Worm (Caenorhabditis elegans) whole organism, L3 larva: ENCODE measurements around the gene K08F9.1.

Experiments used
- R02D3.7 ChIP-seq: fragments of 150-350 bp; optimal IDR thresholded peaks from 2 replicates; lab custom pipeline; 2014; ENCODE audit warnings: missing biosample characterization, missing genetic modification characterization
- aly-2 ChIP-seq: fragments of 150-350 bp; optimal IDR thresholded peaks from 2 replicates; lab custom pipeline; 2014; ENCODE audit warnings: missing biosample characterization, missing genetic modification characterization
- ama-1 ChIP-seq: fragments of 150-350 bp; optimal IDR thresholded peaks from 2 replicates; lab custom pipeline; 2018
- ceh-16 ChIP-seq: sonication (generic microtip); optimal IDR thresholded peaks from 2 replicates; lab custom pipeline; 2017; ENCODE audit warnings: missing biosample characterization, missing genetic modification characterization
- ceh-82 ChIP-seq: fragments of 150-350 bp; optimal IDR thresholded peaks from 2 replicates; lab custom pipeline; 2014; ENCODE audit warnings: missing biosample characterization, missing genetic modification characterization
- ceh-9 ChIP-seq: sonication (generic microtip); optimal IDR thresholded peaks from 2 replicates; lab custom pipeline; 2018; ENCODE audit warnings: missing biosample characterization, missing genetic modification characterization
- daf-12 ChIP-seq: fragments of 150-350 bp; optimal IDR thresholded peaks from 2 replicates; lab custom pipeline; 2014; ENCODE audit warnings: missing biosample characterization, missing genetic modification reagents, missing genetic modification characterization
- egl-27 ChIP-seq: sonication (generic microtip); optimal IDR thresholded peaks from 4 replicates; lab custom pipeline; 2017; ENCODE audit warnings: missing biosample characterization, missing genetic modification reagents, missing genetic modification characterization
- egl-5 ChIP-seq: fragments of 150-350 bp; optimal IDR thresholded peaks from 2 replicates; lab custom pipeline; 2017; ENCODE audit warnings: missing biosample characterization, missing genetic modification reagents, missing genetic modification characterization, inconsistent platforms
- elt-1 ChIP-seq: fragments of 150-350 bp; optimal IDR thresholded peaks from 2 replicates; lab custom pipeline; 2014; ENCODE audit warnings: missing biosample characterization, missing genetic modification characterization
- elt-2 ChIP-seq: sonication (generic microtip); optimal IDR thresholded peaks from 2 replicates; lab custom pipeline; 2016; ENCODE audit warnings: missing genetic modification reagents, mild to moderate bottlenecking, missing genetic modification characterization, missing compliant biosample characterization
- eor-1 ChIP-seq, 2 experiments: fragments of 150-350 bp; optimal IDR thresholded peaks; 2 replicates each; lab custom pipeline; 2014 to 2018; ENCODE audit warnings: missing biosample characterization in 2 of 2, missing genetic modification characterization in 2 of 2
- fkh-10 ChIP-seq: sonication (generic microtip); optimal IDR thresholded peaks from 2 replicates; lab custom pipeline; 2017; ENCODE audit warnings: missing biosample characterization, missing genetic modification reagents, missing genetic modification characterization
- fos-1 ChIP-seq: fragments of 150-350 bp; optimal IDR thresholded peaks from 2 replicates; lab custom pipeline; 2014; ENCODE audit warnings: missing biosample characterization, missing genetic modification characterization
- lin-39 ChIP-seq: fragments of 150-350 bp; optimal IDR thresholded peaks from 2 replicates; lab custom pipeline; 2018; ENCODE audit warnings: missing biosample characterization, missing genetic modification reagents, missing genetic modification characterization
- nfya-1 ChIP-seq: sonication (generic microtip); optimal IDR thresholded peaks from 2 replicates; lab custom pipeline; 2017; ENCODE audit warnings: missing genetic modification characterization, mild to moderate bottlenecking, missing compliant biosample characterization, antibody characterized with exemption, moderate library complexity; ENCODE audit not compliant: insufficient read depth
- nhr-11 ChIP-seq: fragments of 150-350 bp; optimal IDR thresholded peaks from 2 replicates; lab custom pipeline; 2014; ENCODE audit warnings: missing biosample characterization, missing genetic modification characterization
- nhr-23 ChIP-seq: fragments of 150-350 bp; optimal IDR thresholded peaks from 2 replicates; lab custom pipeline; 2014; ENCODE audit warnings: missing biosample characterization, missing genetic modification reagents, missing genetic modification characterization
- nhr-237 ChIP-seq: fragments of 150-350 bp; optimal IDR thresholded peaks from 2 replicates; lab custom pipeline; 2014; ENCODE audit warnings: missing biosample characterization, missing genetic modification characterization
- nhr-25 ChIP-seq: sonication (generic microtip); optimal IDR thresholded peaks from 2 replicates; lab custom pipeline; 2017; ENCODE audit warnings: missing biosample characterization, missing genetic modification characterization
- nhr-28 ChIP-seq: fragments of 150-350 bp; optimal IDR thresholded peaks from 2 replicates; lab custom pipeline; 2014; ENCODE audit warnings: missing biosample characterization, missing genetic modification characterization
- nhr-43 ChIP-seq: sonication (generic microtip); optimal IDR thresholded peaks from 2 replicates; lab custom pipeline; 2016; ENCODE audit warnings: mild to moderate bottlenecking, missing genetic modification characterization, missing compliant biosample characterization; ENCODE audit not compliant: poor library complexity, severe bottlenecking
- nhr-67 ChIP-seq: fragments of 150-350 bp; optimal IDR thresholded peaks from 2 replicates; lab custom pipeline; 2014; ENCODE audit warnings: missing biosample characterization, missing genetic modification characterization
- nhr-76 ChIP-seq: fragments of 150-350 bp; sonication (generic microtip); optimal IDR thresholded peaks from 5 replicates; lab custom pipeline; 2014; ENCODE audit warnings: missing biosample characterization, missing genetic modification characterization
- nhr-77 ChIP-seq: fragments of 150-350 bp; optimal IDR thresholded peaks from 2 replicates; lab custom pipeline; 2014; ENCODE audit warnings: missing biosample characterization, missing genetic modification characterization
- pha-4 ChIP-seq: fragments of 150-350 bp; optimal IDR thresholded peaks from 2 replicates; lab custom pipeline; 2014; ENCODE audit warnings: missing biosample characterization, missing genetic modification reagents, missing genetic modification characterization
- snpc-4 ChIP-seq: fragments of 150-350 bp; optimal IDR thresholded peaks from 2 replicates; lab custom pipeline; 2014; ENCODE audit warnings: missing biosample characterization, missing genetic modification characterization
- tbx-2 ChIP-seq: sonication (generic microtip); optimal IDR thresholded peaks from 2 replicates; lab custom pipeline; 2016; ENCODE audit warnings: mild to moderate bottlenecking, missing genetic modification characterization, missing compliant biosample characterization
- ztf-11 ChIP-seq: fragments of 150-350 bp; optimal IDR thresholded peaks from 2 replicates; lab custom pipeline; 2014; ENCODE audit warnings: missing biosample characterization, missing genetic modification characterization
- ztf-4 ChIP-seq: fragments of 150-350 bp; optimal IDR thresholded peaks from 2 replicates; lab custom pipeline; 2014; ENCODE audit warnings: missing biosample characterization, missing genetic modification characterization

K08F9.1 gene

DNA sequence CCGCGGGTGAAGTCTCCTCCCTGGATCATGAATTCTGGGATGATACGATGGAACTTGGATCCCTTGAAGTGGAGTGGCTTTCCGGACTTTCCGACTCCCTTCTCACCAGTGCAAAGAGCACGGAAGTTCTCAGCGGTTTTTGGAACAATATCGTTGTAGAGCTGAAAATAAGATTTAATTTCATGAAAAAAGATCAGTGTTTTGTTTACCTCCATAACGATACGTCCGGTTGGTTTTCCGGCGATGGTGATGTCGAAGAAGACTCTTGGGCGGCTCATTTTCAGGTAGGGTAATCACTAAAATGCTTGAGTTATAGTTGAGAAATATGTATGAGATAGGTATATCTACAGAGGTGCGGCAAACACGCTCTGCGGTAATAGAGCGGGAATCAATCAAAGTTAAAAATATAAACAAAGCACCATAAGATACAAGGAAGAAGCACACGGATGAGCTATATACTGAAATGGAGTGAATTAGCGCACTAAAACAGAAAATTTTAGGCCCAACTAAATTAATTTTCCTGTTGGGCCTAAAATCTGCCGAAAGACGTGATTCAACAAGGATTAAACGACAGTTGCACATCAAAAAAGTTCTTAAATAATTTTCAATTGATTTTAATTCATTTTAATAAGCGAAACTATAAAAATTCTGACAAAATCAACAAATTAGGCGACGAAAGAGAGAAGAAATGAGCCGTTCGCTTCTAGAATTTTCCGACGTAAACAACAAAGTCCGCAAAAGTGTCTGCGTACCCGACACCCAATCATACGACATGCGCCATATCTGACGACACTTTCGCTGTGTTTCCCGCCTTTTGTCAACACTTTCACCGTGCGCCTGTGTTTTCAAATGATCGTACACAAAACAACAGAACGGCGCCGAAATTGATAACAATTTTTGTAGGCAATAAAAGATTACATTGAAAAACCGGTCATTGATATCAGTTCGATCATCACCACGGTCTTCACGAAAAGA is 44.2 kb upstream of the K08F9.1 start, which contains the start of the genes cyn-7 and bath-36 (continued):
- TF ChIP-seq nhr-77 (peak; percentile 0), ceh-16 (tag; lab: Kevin White, UChicago) (no peak), eor-1 (tag; optimal IDR thresholded peaks at IDR 0.05; lab: Kevin White, UChicago) (no peak), nhr-28 (tag; lab: Kevin White, UChicago) (no peak), R02D3.7 (peak; percentile 7), lin-39 (tag; lab: Kevin White, UChicago) (no peak), ceh-9 (no peak), nhr-76 (tag; lab: Kevin White, UChicago) (no peak), nhr-237 (tag; lab: Kevin White, UChicago) (no peak), egl-5 (peak; percentile 51), nhr-43 (tag; lab: Kevin White, UChicago) (peak; percentile 76), elt-2 (tag; lab: Kevin White, UChicago) (peak; percentile 92), ztf-4 (tag; lab: Kevin White, UChicago) (no peak), snpc-4 (tag; lab: Kevin White, UChicago) (peak; percentile 59), tbx-2 (tag; lab: Kevin White, UChicago) (peak; percentile 68), fos-1 (tag; lab: Kevin White, UChicago) (no peak)

DNA sequence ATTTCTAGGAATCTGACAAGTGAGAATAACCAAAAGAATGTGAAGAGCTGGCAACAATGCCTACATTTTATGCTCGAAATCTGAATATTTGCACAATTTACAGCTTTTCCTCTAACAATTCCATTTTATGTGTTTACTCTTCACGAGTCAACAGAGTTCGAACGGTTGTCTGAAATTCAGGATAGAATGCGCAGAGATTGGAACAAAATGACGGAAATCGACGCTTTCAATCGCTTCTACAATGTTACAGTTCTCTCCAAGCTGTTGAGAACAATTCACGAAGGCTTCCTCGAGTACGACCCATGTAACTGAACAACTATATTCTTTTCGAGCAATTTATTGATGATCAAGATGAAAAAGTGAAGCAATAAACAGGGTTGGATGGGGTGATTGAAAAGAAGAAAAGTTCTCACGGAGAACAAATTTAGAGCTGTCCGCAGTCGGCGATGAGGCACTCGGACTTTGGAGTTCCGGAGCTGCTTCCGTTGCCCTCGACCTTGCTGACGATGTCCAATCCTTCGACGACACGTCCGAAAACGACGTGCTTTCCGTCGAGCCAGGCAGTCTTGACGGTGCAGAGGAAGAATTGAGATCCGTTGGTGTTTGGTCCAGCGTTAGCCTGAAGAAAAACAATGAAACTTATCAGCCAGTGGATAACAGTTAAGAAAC is 43.2 kb upstream of the K08F9.1 start, which contains the start of gene Y75B12B.3:
TSS of gene Y75B12B.3 (minus strand) at position 21 of the 669 bp plus-strand sequence.
- TF ChIP-seq egl-5 (no peak), nhr-25 (peak; percentile 31), egl-27 (tag; lab: Kevin White, UChicago) (no peak), pha-4 (tag; lab: Kevin White, UChicago) (peak; percentile 46), ama-1 (lab: Kevin White, UChicago) (peak; percentile 86), daf-12 (tag; lab: Kevin White, UChicago) (no peak), fkh-10 (no peak), aly-2 (tag; lab: Kevin White, UChicago) (no peak), nhr-23 (tag; lab: Kevin White, UChicago) (no peak), nhr-28 (tag; lab: Kevin White, UChicago) (no peak), tbx-2 (tag; lab: Kevin White, UChicago) (no peak), ceh-82 (no peak), nhr-77 (no peak), snpc-4 (tag; lab: Kevin White, UChicago) (no peak), nhr-11 (tag; lab: Kevin White, UChicago) (no peak), nhr-67 (tag; lab: Kevin White, UChicago) (no peak)
- TF ChIP-seq, all 47 proteins: peak for 3

DNA sequence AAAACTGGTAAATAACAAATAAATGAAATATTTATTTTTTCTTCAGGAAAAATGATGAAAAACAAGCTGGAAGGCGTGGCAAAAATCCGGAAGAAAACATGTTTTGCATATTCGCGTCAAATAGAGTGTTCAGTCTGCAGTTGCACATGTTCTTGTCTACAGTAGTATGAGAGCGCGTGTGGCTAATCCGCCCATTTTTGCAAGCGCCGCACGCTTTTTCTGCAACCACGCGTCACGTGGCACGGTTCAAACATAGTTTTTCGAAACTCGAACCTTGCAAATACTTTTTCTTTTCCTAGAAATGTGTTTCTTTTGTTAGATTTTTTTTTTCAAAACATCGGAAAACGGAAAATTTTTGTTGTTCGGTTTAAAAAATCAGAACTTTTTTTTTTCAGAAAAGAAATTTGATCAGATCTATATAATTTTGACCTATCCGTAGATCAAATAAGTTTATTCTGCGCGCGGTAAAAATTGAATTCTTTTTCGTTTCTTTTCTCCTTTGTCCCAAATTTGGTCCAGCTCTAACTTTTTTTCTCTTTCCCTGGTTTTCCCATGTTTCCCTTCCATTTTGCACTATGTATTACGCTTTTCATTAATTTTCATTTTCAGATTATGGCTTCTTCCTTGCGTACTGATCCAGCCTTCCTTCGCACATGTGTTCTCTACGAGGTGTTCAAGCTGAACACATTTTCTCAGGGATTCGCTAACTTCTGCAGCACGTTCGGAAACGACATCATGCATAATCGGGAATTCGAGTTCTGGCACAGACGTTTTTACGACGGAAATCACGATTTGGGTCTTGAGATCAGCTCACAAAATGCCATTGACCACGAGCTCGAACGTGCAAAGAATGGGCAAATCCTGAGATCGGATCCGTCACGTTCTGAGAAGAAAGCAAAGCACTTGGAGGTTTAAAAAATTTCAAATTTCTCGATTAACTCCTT is 41.2 kb upstream of the K08F9.1 start, which contains the start of gene Y75B12B.1:
TSS of gene Y75B12B.1 (plus strand) at position 603 of the 944 bp plus-strand sequence.
- no peak for TF ChIP-seq ceh-9
- TF ChIP-seq elt-1 (tag; lab: Kevin White, UChicago) = no peak
- no peak for TF ChIP-seq nfya-1 (tag; lab: Kevin White, UChicago)
- no peak for TF ChIP-seq egl-5
- no peak for TF ChIP-seq ztf-11 (tag; lab: Kevin White, UChicago)

DNA sequence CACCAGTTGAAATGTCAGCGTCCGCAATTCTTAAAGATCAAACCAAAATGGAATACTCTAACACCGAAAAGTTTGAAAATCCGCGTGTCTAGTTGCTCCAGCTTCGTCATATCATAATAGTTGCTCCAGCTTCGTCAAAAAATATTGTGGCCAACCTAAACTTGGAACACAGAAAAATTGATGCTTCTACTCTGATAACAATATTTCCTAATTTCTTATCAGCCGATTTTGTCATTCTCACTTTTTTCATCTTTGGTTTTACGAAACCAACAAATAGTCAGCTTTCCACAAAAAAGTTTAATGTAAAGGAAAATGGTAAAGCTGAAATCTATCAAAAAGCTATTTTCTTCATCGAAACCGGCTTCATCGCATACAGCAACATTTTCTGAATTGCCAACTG is 39.2 kb upstream of the K08F9.1 start, which contains the start of gene fbxa-84:
TSS of gene fbxa-84 (plus strand) at position 34 of the 400 bp plus-strand sequence.
- TF ChIP-seq elt-2 (tag; lab: Kevin White, UChicago) (peak; percentile 54), pha-4 (tag; lab: Kevin White, UChicago) (no peak)
